Fruit fly (Drosophila melanogaster) whole organism, embryonic: ENCODE measurements around the gene CG42494.
A peak's percentile ranks its signal among the peaks of the same experiment; 100 is the strongest.

Experiments used
- B-H2 ChIP-seq: fragments of 200-800 bp; sonication (Bioruptor generic); optimal IDR thresholded peaks from 2 replicates; lab custom pipeline; 2018; ENCODE audit warnings: missing biosample characterization, mild to moderate bottlenecking, missing genetic modification characterization
- Bdp1 ChIP-seq: fragments of 200-800 bp; sonication (Bioruptor generic); optimal IDR thresholded peaks from 3 replicates; lab custom pipeline; 2016; ENCODE audit warnings: missing biosample characterization, missing genetic modification characterization
- CG10147 ChIP-seq: fragments of 200-800 bp; sonication (Bioruptor generic); optimal IDR thresholded peaks from 2 replicates; lab custom pipeline; 2019; ENCODE audit warnings: missing biosample characterization, mild to moderate bottlenecking, missing genetic modification characterization, moderate library complexity
- CG10267 ChIP-seq: fragments of 200-800 bp; sonication (Bioruptor generic); optimal IDR thresholded peaks from 2 replicates; lab custom pipeline; 2018; ENCODE audit warnings: missing biosample characterization, mild to moderate bottlenecking, missing genetic modification characterization, moderate library complexity
- CG10321 ChIP-seq: fragments of 200-800 bp; sonication (Bioruptor generic); IDR thresholded peaks from 2 replicates; pipeline ENCODE4 v1.3.6; 2022; ENCODE audit warnings: missing biosample characterization, missing genetic modification characterization
- CG10366 ChIP-seq: fragments of 200-800 bp; sonication (Bioruptor generic); IDR thresholded peaks from 2 replicates; pipeline ENCODE4 v1.3.6; 2022; ENCODE audit warnings: missing biosample characterization, missing genetic modification characterization
- CG12744 ChIP-seq: fragments of 200-800 bp; sonication (Bioruptor generic); optimal IDR thresholded peaks from 2 replicates; lab custom pipeline; 2016; ENCODE audit warnings: missing biosample characterization, missing genetic modification characterization
- CG1529 ChIP-seq: fragments of 200-800 bp; sonication (Bioruptor generic); optimal IDR thresholded peaks from 3 replicates; lab custom pipeline; 2018; ENCODE audit warnings: missing biosample characterization, missing genetic modification characterization
- CG16779 ChIP-seq: fragments of 200-800 bp; sonication (Bioruptor generic); IDR thresholded peaks from 2 replicates; pipeline ENCODE4 v1.3.6; 2022; ENCODE audit warnings: missing biosample characterization, missing genetic modification characterization
- CG16813 ChIP-seq: fragments of 200-800 bp; sonication (Bioruptor generic); IDR thresholded peaks from 3 replicates; pipeline ENCODE4 v1.3.6; 2022; ENCODE audit warnings: missing biosample characterization, missing genetic modification characterization; ENCODE audit not compliant: partially characterized antibody
- CG17361 ChIP-seq: fragments of 200-800 bp; sonication (Bioruptor generic); IDR thresholded peaks from 3 replicates; pipeline ENCODE4 v1.3.6; 2022; ENCODE audit warnings: missing biosample characterization, missing genetic modification characterization
- CG17568 ChIP-seq: fragments of 200-800 bp; sonication (Bioruptor generic); optimal IDR thresholded peaks from 2 replicates; lab custom pipeline; 2018; ENCODE audit warnings: missing biosample characterization, mild to moderate bottlenecking, missing genetic modification characterization, moderate library complexity
- CG1792 ChIP-seq: fragments of 200-800 bp; sonication (Bioruptor generic); optimal IDR thresholded peaks from 2 replicates; lab custom pipeline; 2016; ENCODE audit warnings: missing biosample characterization, missing genetic modification characterization
- CG31441 ChIP-seq: fragments of 200-800 bp; sonication (Bioruptor generic); IDR thresholded peaks from 2 replicates; pipeline ENCODE4 v1.3.6; 2022; ENCODE audit warnings: missing biosample characterization, missing genetic modification characterization
- CG32772 ChIP-seq: fragments of 200-800 bp; sonication (Bioruptor generic); IDR thresholded peaks from 2 replicates; pipeline ENCODE4 v1.3.6; 2022; ENCODE audit warnings: missing biosample characterization, missing genetic modification characterization
- CG7556 ChIP-seq: fragments of 200-800 bp; sonication (Bioruptor generic); optimal IDR thresholded peaks from 2 replicates; lab custom pipeline; 2017; ENCODE audit warnings: missing biosample characterization, mild to moderate bottlenecking, missing genetic modification characterization
- Dad ChIP-seq: fragments of 200-800 bp; sonication (Bioruptor generic); optimal IDR thresholded peaks from 3 replicates; lab custom pipeline; 2016; ENCODE audit warnings: missing biosample characterization, missing genetic modification characterization
- Dref ChIP-seq: fragments of 200-800 bp; sonication (Bioruptor generic); IDR thresholded peaks from 2 replicates; pipeline ENCODE4 v1.3.6; 2022; ENCODE audit warnings: missing biosample characterization, missing genetic modification characterization
- Ets97D ChIP-seq: fragments of 200-800 bp; sonication (Bioruptor generic); optimal IDR thresholded peaks from 3 replicates; lab custom pipeline; 2016; ENCODE audit warnings: missing biosample characterization, missing genetic modification characterization
- Hmx ChIP-seq: fragments of 200-800 bp; sonication (Bioruptor generic); optimal IDR thresholded peaks from 2 replicates; lab custom pipeline; 2016; ENCODE audit warnings: missing biosample characterization, missing genetic modification characterization
- MTF-1 ChIP-seq: fragments of 200-800 bp; sonication (Bioruptor generic); optimal IDR thresholded peaks from 2 replicates; lab custom pipeline; 2018; ENCODE audit warnings: missing biosample characterization, mild to moderate bottlenecking, missing genetic modification characterization, borderline replicate concordance
- Mad ChIP-seq: fragments of 200-800 bp; sonication (Bioruptor generic); optimal IDR thresholded peaks from 2 replicates; lab custom pipeline; 2016; ENCODE audit warnings: missing biosample characterization, missing genetic modification characterization
- Meics ChIP-seq: fragments of 200-800 bp; sonication (Bioruptor generic); optimal IDR thresholded peaks from 2 replicates; lab custom pipeline; 2017; ENCODE audit warnings: missing biosample characterization, mild to moderate bottlenecking, missing genetic modification characterization
- Poxn ChIP-seq: fragments of 200-800 bp; sonication (Bioruptor generic); IDR thresholded peaks from 2 replicates; pipeline ENCODE4 v1.3.6; 2022; ENCODE audit warnings: missing biosample characterization, missing genetic modification characterization
- Sin3A ChIP-seq: fragments of >200 bp; optimal IDR thresholded peaks from 2 replicates; lab custom pipeline; 2018
- Sry-δ ChIP-seq: fragments of 200-800 bp; sonication (Bioruptor generic); optimal IDR thresholded peaks from 2 replicates; lab custom pipeline; 2016; ENCODE audit warnings: missing biosample characterization, missing genetic modification characterization
- Xrp1 ChIP-seq: fragments of 200-800 bp; sonication (Bioruptor generic); IDR thresholded peaks from 2 replicates; pipeline ENCODE4 v1.3.6; 2022; ENCODE audit warnings: missing biosample characterization, missing genetic modification characterization
- YL-1 ChIP-seq: fragments of 200-800 bp; sonication (Bioruptor generic); optimal IDR thresholded peaks from 3 replicates; lab custom pipeline; 2017; ENCODE audit warnings: missing biosample characterization, mild to moderate bottlenecking, missing genetic modification characterization
- abd-A ChIP-seq: fragments of 200-800 bp; sonication (Bioruptor generic); optimal IDR thresholded peaks from 3 replicates; lab custom pipeline; 2019; ENCODE audit warnings: missing biosample characterization, mild to moderate bottlenecking, missing genetic modification characterization, moderate library complexity
- ara ChIP-seq: fragments of 200-800 bp; sonication (Bioruptor generic); IDR thresholded peaks from 2 replicates; pipeline ENCODE4 v1.3.6; 2022; ENCODE audit warnings: missing biosample characterization, missing genetic modification characterization
- ash1 ChIP-seq: fragments of 200-800 bp; sonication (Bioruptor generic); optimal IDR thresholded peaks from 2 replicates; lab custom pipeline; 2018; ENCODE audit warnings: missing biosample characterization, mild to moderate bottlenecking, missing genetic modification characterization
- bigmax ChIP-seq: fragments of 200-800 bp; sonication (Bioruptor generic); optimal IDR thresholded peaks from 2 replicates; lab custom pipeline; 2018; ENCODE audit warnings: missing biosample characterization, mild to moderate bottlenecking, missing genetic modification characterization
- da ChIP-seq: fragments of 200-800 bp; sonication (Bioruptor generic); optimal IDR thresholded peaks from 2 replicates; lab custom pipeline; 2016; ENCODE audit warnings: missing biosample characterization, missing genetic modification characterization
- esg ChIP-seq: fragments of 200-800 bp; sonication (Bioruptor generic); conservative IDR thresholded peaks from 2 replicates; pipeline ENCODE4 v1.3.6; 2022; ENCODE audit warnings: missing biosample characterization, missing genetic modification characterization
- gro ChIP-seq: fragments of 200-800 bp; sonication (Bioruptor generic); optimal IDR thresholded peaks from 2 replicates; lab custom pipeline; 2016; ENCODE audit warnings: missing biosample characterization, missing genetic modification characterization
- mirr ChIP-seq: fragments of 200-800 bp; sonication (Bioruptor generic); optimal IDR thresholded peaks from 3 replicates; lab custom pipeline; 2018; ENCODE audit warnings: missing biosample characterization, mild to moderate bottlenecking, missing genetic modification characterization
- mld ChIP-seq: fragments of 200-800 bp; sonication (Bioruptor generic); IDR thresholded peaks from 3 replicates; pipeline ENCODE4 v1.3.6; 2022; ENCODE audit warnings: missing biosample characterization, missing genetic modification characterization; ENCODE audit not compliant: partially characterized antibody
- nerfin-1 ChIP-seq: fragments of 200-800 bp; sonication (Bioruptor generic); optimal IDR thresholded peaks from 3 replicates; lab custom pipeline; 2019; ENCODE audit warnings: missing biosample characterization, mild to moderate bottlenecking, missing genetic modification characterization, moderate library complexity
- otp ChIP-seq: fragments of 200-800 bp; sonication (Bioruptor generic); IDR thresholded peaks from 3 replicates; pipeline ENCODE4, ENCODE4 v1.3.6; 2022; ENCODE audit warnings: missing biosample characterization, missing genetic modification characterization
- pho ChIP-seq: fragments of 200-800 bp; sonication (Bioruptor generic); optimal IDR thresholded peaks from 2 replicates; lab custom pipeline; 2016; ENCODE audit warnings: missing biosample characterization, missing genetic modification characterization
- pros ChIP-seq: fragments of 200-800 bp; sonication (Bioruptor generic); optimal IDR thresholded peaks from 3 replicates; lab custom pipeline; 2019; ENCODE audit warnings: missing biosample characterization, mild to moderate bottlenecking, missing genetic modification characterization, moderate library complexity
- ro ChIP-seq: fragments of 200-800 bp; sonication (Bioruptor generic); IDR thresholded peaks from 2 replicates; pipeline ENCODE4 v1.3.6; 2022; ENCODE audit warnings: missing biosample characterization, missing genetic modification characterization
- salm ChIP-seq: fragments of 200-800 bp; sonication (Bioruptor generic); optimal IDR thresholded peaks from 2 replicates; lab custom pipeline; 2018; ENCODE audit warnings: missing biosample characterization, mild to moderate bottlenecking, missing genetic modification characterization
- scrt ChIP-seq: fragments of 200-800 bp; sonication (Bioruptor generic); optimal IDR thresholded peaks from 2 replicates; lab custom pipeline; 2018; ENCODE audit warnings: missing biosample characterization, mild to moderate bottlenecking, missing genetic modification characterization, moderate library complexity
- sr ChIP-seq: fragments of 200-800 bp; sonication (Bioruptor generic); IDR thresholded peaks from 3 replicates; pipeline ENCODE4 v1.3.6; 2022; ENCODE audit warnings: missing biosample characterization, missing genetic modification characterization
- tap ChIP-seq: fragments of 200-800 bp; optimal IDR thresholded peaks from 3 replicates; lab custom pipeline; 2019; ENCODE audit warnings: missing biosample characterization, mild to moderate bottlenecking, missing genetic modification characterization, moderate library complexity
- tna ChIP-seq: fragments of 200-800 bp; sonication (Bioruptor generic); IDR thresholded peaks from 2 replicates; pipeline ENCODE4 v1.3.6; 2022; ENCODE audit warnings: missing biosample characterization, missing genetic modification characterization; ENCODE audit not compliant: partially characterized antibody
- toy ChIP-seq: fragments of 200-800 bp; sonication (Bioruptor generic); IDR thresholded peaks from 2 replicates; pipeline ENCODE4 v1.3.6; 2022; ENCODE audit warnings: missing biosample characterization, missing genetic modification characterization
- ttk ChIP-seq: fragments of 200-800 bp; sonication (Bioruptor generic); IDR thresholded peaks from 2 replicates; pipeline ENCODE4 v2.1.2; 2022; ENCODE audit warnings: missing biosample characterization, missing genetic modification characterization

CG42494 gene

dm6 chr3L:3148125-3149059 is 35.8 kb upstream of the CG42494 start, which contains the start of the genes Usp5 and BtbVII (continued):
- TF ChIP-seq nerfin-1 (tag; lab: Kevin White, UChicago) (peak; percentile 10), Meics (GFP tag; lab: Kevin White, UChicago) (peak; percentile 23), salm (tag; lab: Kevin White, UChicago) (no peak), CG1529 (GFP tag; lab: Kevin White, UChicago) (peak; percentile 7), CG16779 (no peak), ttk (GFP tag; lab: Robert Waterston, UW) (no peak), gro (peak; percentile 53), mld (GFP tag; lab: Robert Waterston, UW) (peak; percentile 90), CG12744 (GFP tag; lab: Kevin White, UChicago) (peak; percentile 26), Bdp1 (GFP tag; lab: Kevin White, UChicago) (peak; percentile 64), tna (GFP tag; lab: Robert Waterston, UW) (peak; percentile 86), CG10147 (peak; percentile 50), ara (GFP tag; lab: Robert Waterston, UW) (peak; percentile 12; the same call in 1 of the 2 replicates), abd-A (tag; lab: Kevin White, UChicago) (no peak), Mad (GFP tag; lab: Kevin White, UChicago) (peak; percentile 66), Dref (GFP tag; lab: Robert Waterston, UW) (peak; percentile 37; the same call in 1 of the 2 replicates), Sin3A (lab: Kevin White, UChicago) (peak; percentile 90), CG10366 (GFP tag; lab: Robert Waterston, UW) (peak; percentile 50), toy (no peak), YL-1 (GFP tag; lab: Kevin White, UChicago) (no peak), tap (no peak), da (GFP tag; lab: Kevin White, UChicago) (peak; percentile 17), CG10267 (tag; lab: Kevin White, UChicago) (peak; percentile 57), Hmx (GFP tag; lab: Kevin White, UChicago) (no peak), Xrp1 (GFP tag; lab: Robert Waterston, UW) (peak; percentile 71), ash1 (GFP tag; lab: Kevin White, UChicago) (no peak), pho (GFP tag; lab: Kevin White, UChicago) (peak; percentile 57), bigmax (no peak), Dad (GFP tag; lab: Kevin White, UChicago) (peak; percentile 14), Sry-δ (GFP tag; lab: Kevin White, UChicago) (peak; percentile 96), pros (GFP tag; lab: Kevin White, UChicago) (no peak), B-H2 (GFP tag; lab: Kevin White, UChicago) (peak; percentile 77), CG17361 (GFP tag; lab: Robert Waterston, UW) (peak; percentile 30; the same call in 2 of the 3 replicates), scrt (GFP tag; lab: Kevin White, UChicago) (no peak), Poxn (GFP tag; lab: Robert Waterston, UW) (no peak), sr (GFP tag; lab: Robert Waterston, UW) (no peak), mirr (peak; percentile 62), otp (0 out of 3 replicates have a peak, but pooled peaks have one; percentile 15), CG7556 (GFP tag; lab: Kevin White, UChicago) (no peak), CG1792 (peak; percentile 33), CG32772 (GFP tag; lab: Robert Waterston, UW) (peak; percentile 62), CG16813 (GFP tag; lab: Robert Waterston, UW) (peak; percentile 95), CG31441 (GFP tag; lab: Robert Waterston, UW) (peak; percentile 49; the same call in 1 of the 2 replicates), CG17568 (GFP tag; lab: Kevin White, UChicago) (no peak), CG10321 (GFP tag; lab: Robert Waterston, UW) (no peak), Ets97D (GFP tag; lab: Kevin White, UChicago) (peak; percentile 78), ro (no peak), MTF-1 (GFP tag; lab: Kevin White, UChicago) (no peak), esg (no peak)
